Worm (Caenorhabditis elegans) whole organism, L1 larva: Measurements from ENCODE around the gene T05A12.4.

Source experiments
- C16A3.4 ChIP-seq: fragments of 150-350 bp; optimal IDR thresholded peaks from 2 replicates; lab custom pipeline; 2014; ENCODE audit warnings: missing biosample characterization, missing genetic modification characterization
- aly-2 ChIP-seq: fragments of 150-350 bp; optimal IDR thresholded peaks from 2 replicates; lab custom pipeline; 2014; ENCODE audit warnings: missing biosample characterization, missing genetic modification characterization
- blmp-1 ChIP-seq: fragments of 150-350 bp; optimal IDR thresholded peaks from 2 replicates; lab custom pipeline; 2014; ENCODE audit warnings: missing biosample characterization, missing genetic modification characterization
- ceh-8 ChIP-seq: fragments of 200-800 bp; sonication (Bioruptor generic); optimal IDR thresholded peaks from 2 replicates; lab custom pipeline; 2018; ENCODE audit warnings: mild to moderate bottlenecking, missing genetic modification characterization, moderate library complexity, missing compliant biosample characterization
- ceh-82 ChIP-seq, 3 experiments: fragments of 150-350 bp in 1 of 3; sonication (generic microtip) in 2 of 3; optimal IDR thresholded peaks; 2 replicates each; lab custom pipeline; 2014 to 2017; ENCODE audit warnings: missing biosample characterization in 3 of 3, missing genetic modification characterization in 3 of 3
- ceh-88 ChIP-seq: fragments of 200-800 bp; sonication (Bioruptor generic); IDR thresholded peaks from 2 replicates; pipeline ENCODE4 v1.3.6; 2022; ENCODE audit warnings: missing genetic modification characterization, missing compliant biosample characterization
- dsc-1 ChIP-seq: sonication (generic microtip); optimal IDR thresholded peaks from 2 replicates; lab custom pipeline; 2016; ENCODE audit warnings: mild to moderate bottlenecking, missing genetic modification characterization, missing compliant biosample characterization
- efl-1 ChIP-seq, 4 experiments: fragments of 150-350 bp; optimal IDR thresholded peaks in 3 of 4; peaks in 1 of 4; 1 replicate in 1 of 4; 2 replicates in 3 of 4; lab custom pipeline; 2014; ENCODE audit warnings: missing biosample characterization in 2 of 4, missing genetic modification characterization in 2 of 4, missing genetic modification reagents in 2 of 4
- egl-27 ChIP-seq, 2 experiments: fragments of 150-350 bp in 1 of 2; sonication (generic microtip); optimal IDR thresholded peaks; 3 replicates each; lab custom pipeline; 2017 to 2018; ENCODE audit warnings: missing biosample characterization in 2 of 2, missing genetic modification characterization in 2 of 2, missing genetic modification reagents in 2 of 2
- elt-2 ChIP-seq: sonication (generic microtip); optimal IDR thresholded peaks from 2 replicates; lab custom pipeline; 2016; ENCODE audit warnings: missing genetic modification characterization, mild to moderate bottlenecking, inconsistent platforms, missing compliant biosample characterization, missing genetic modification reagents
- elt-3 ChIP-seq, 6 experiments: fragments of 150-350 bp in 1 of 6; sonication (generic microtip); optimal IDR thresholded peaks; 2 replicates each; lab custom pipeline; 2017 to 2018; ENCODE audit warnings: missing biosample characterization in 6 of 6, missing genetic modification characterization in 6 of 6, inconsistent platforms in 1 of 6
- fkh-8 ChIP-seq: sonication (generic microtip); optimal IDR thresholded peaks from 2 replicates; lab custom pipeline; 2016; ENCODE audit warnings: mild to moderate bottlenecking, missing genetic modification characterization, missing compliant biosample characterization
- grh-1 ChIP-seq: fragments of 200-800 bp; sonication (Bioruptor generic); IDR thresholded peaks from 2 replicates; pipeline ENCODE4 v1.3.6; 2022; ENCODE audit warnings: missing genetic modification reagents, missing genetic modification characterization, missing compliant biosample characterization
- hlh-4 ChIP-seq: sonication (generic microtip); optimal IDR thresholded peaks from 2 replicates; lab custom pipeline; 2016; ENCODE audit warnings: mild to moderate bottlenecking, missing genetic modification characterization, missing compliant biosample characterization
- hpl-2 ChIP-seq: fragments of 150-350 bp; optimal IDR thresholded peaks from 2 replicates; lab custom pipeline; 2014; ENCODE audit warnings: missing biosample characterization, missing genetic modification reagents, missing genetic modification characterization
- isw-1 ChIP-seq: fragments of 200-800 bp; sonication (Bioruptor generic); IDR thresholded peaks from 2 replicates; pipeline ENCODE4 v1.3.6; 2022; ENCODE audit warnings: missing genetic modification characterization, missing compliant biosample characterization
- jun-1 ChIP-seq: fragments of 150-350 bp; optimal IDR thresholded peaks from 2 replicates; lab custom pipeline; 2014; ENCODE audit warnings: missing biosample characterization, missing genetic modification reagents, missing genetic modification characterization
- lin-13 ChIP-seq: fragments of 150-350 bp; optimal IDR thresholded peaks from 2 replicates; lab custom pipeline; 2014; ENCODE audit warnings: missing biosample characterization, missing genetic modification reagents, missing genetic modification characterization
- lin-14 ChIP-seq: fragments of 200-800 bp; sonication (Bioruptor generic); optimal IDR thresholded peaks from 2 replicates; lab custom pipeline; 2018; ENCODE audit warnings: mild to moderate bottlenecking, missing genetic modification characterization, moderate library complexity, missing compliant biosample characterization
- lin-35 ChIP-seq, 2 experiments: fragments of 150-350 bp; optimal IDR thresholded peaks; 2 replicates each; lab custom pipeline; 2014; ENCODE audit warnings: missing biosample characterization in 2 of 2, missing genetic modification characterization in 2 of 2, missing genetic modification reagents in 2 of 2
- lin-39 ChIP-seq: fragments of 150-350 bp; optimal IDR thresholded peaks from 2 replicates; lab custom pipeline; 2014; ENCODE audit warnings: missing biosample characterization, missing genetic modification reagents, missing genetic modification characterization
- lir-3 ChIP-seq: sonication (generic microtip); optimal IDR thresholded peaks from 2 replicates; lab custom pipeline; 2016; ENCODE audit warnings: mild to moderate bottlenecking, missing genetic modification characterization, moderate library complexity, missing compliant biosample characterization; ENCODE audit not compliant: poor library complexity
- lsy-2 ChIP-seq, 2 experiments: fragments of 150-350 bp; optimal IDR thresholded peaks; 2 replicates each; lab custom pipeline; 2014; ENCODE audit warnings: missing biosample characterization in 2 of 2, missing genetic modification characterization in 2 of 2
- mef-2 ChIP-seq: fragments of 150-350 bp; optimal IDR thresholded peaks from 2 replicates; lab custom pipeline; 2014; ENCODE audit warnings: missing biosample characterization, missing genetic modification characterization
- mep-1 ChIP-seq: fragments of 150-350 bp; optimal IDR thresholded peaks from 2 replicates; lab custom pipeline; 2014; ENCODE audit warnings: missing biosample characterization, missing genetic modification characterization
- nhr-11 ChIP-seq: fragments of 150-350 bp; optimal IDR thresholded peaks from 2 replicates; lab custom pipeline; 2014; ENCODE audit warnings: missing biosample characterization, missing genetic modification characterization
- nhr-12 ChIP-seq: sonication (generic microtip); optimal IDR thresholded peaks from 2 replicates; lab custom pipeline; 2017; ENCODE audit warnings: missing biosample characterization, missing genetic modification characterization
- nhr-20 ChIP-seq: sonication (generic microtip); optimal IDR thresholded peaks from 2 replicates; lab custom pipeline; 2016; ENCODE audit warnings: mild to moderate bottlenecking, missing genetic modification characterization, missing compliant biosample characterization
- nhr-237 ChIP-seq: fragments of 150-350 bp; optimal IDR thresholded peaks from 2 replicates; lab custom pipeline; 2014; ENCODE audit warnings: missing biosample characterization, missing genetic modification characterization
- nhr-77 ChIP-seq: fragments of 150-350 bp; optimal IDR thresholded peaks from 2 replicates; lab custom pipeline; 2014; ENCODE audit warnings: missing biosample characterization, missing genetic modification characterization
- nhr-84 ChIP-seq: sonication (generic microtip); optimal IDR thresholded peaks from 2 replicates; lab custom pipeline; 2017; ENCODE audit warnings: missing biosample characterization, missing genetic modification characterization
- nhr-85 ChIP-seq: sonication (generic microtip); peaks from one replicate; lab custom pipeline; 2016; ENCODE audit warnings: missing genetic modification characterization, inconsistent platforms, missing compliant biosample characterization
- nhr-90 ChIP-seq: sonication (generic microtip); optimal IDR thresholded peaks from 2 replicates; lab custom pipeline; 2016; ENCODE audit warnings: mild to moderate bottlenecking, missing genetic modification characterization, missing compliant biosample characterization; ENCODE audit not compliant: poor library complexity
- pag-3 ChIP-seq: sonication (generic microtip); optimal IDR thresholded peaks from 2 replicates; lab custom pipeline; 2017; ENCODE audit warnings: missing genetic modification characterization, mild to moderate bottlenecking, missing compliant biosample characterization, antibody characterized with exemption, borderline replicate concordance; ENCODE audit not compliant: insufficient read depth
- pax-3 ChIP-seq: fragments of 200-800 bp; sonication (Bioruptor generic); optimal IDR thresholded peaks from 2 replicates; lab custom pipeline; 2018; ENCODE audit warnings: mild to moderate bottlenecking, missing genetic modification characterization, moderate library complexity, missing compliant biosample characterization
- pqm-1 ChIP-seq: sonication (generic microtip); optimal IDR thresholded peaks from 3 replicates; lab custom pipeline; 2017; ENCODE audit warnings: missing biosample characterization, missing genetic modification characterization
- rnt-1 ChIP-seq: sonication (generic microtip); optimal IDR thresholded peaks from 2 replicates; lab custom pipeline; 2016; ENCODE audit warnings: mild to moderate bottlenecking, missing genetic modification characterization, moderate library complexity, missing compliant biosample characterization
- skn-1 ChIP-seq: fragments of 150-350 bp; optimal IDR thresholded peaks from 2 replicates; lab custom pipeline; 2014; ENCODE audit warnings: missing biosample characterization, missing genetic modification characterization
- snu-23 ChIP-seq: sonication (generic microtip); optimal IDR thresholded peaks from 2 replicates; lab custom pipeline; 2016; ENCODE audit warnings: missing genetic modification characterization, missing compliant biosample characterization
- sox-4 ChIP-seq: sonication (generic microtip); optimal IDR thresholded peaks from 2 replicates; lab custom pipeline; 2016; ENCODE audit warnings: missing genetic modification characterization, missing compliant biosample characterization
- sup-37 ChIP-seq: fragments of 200-800 bp; sonication (Bioruptor generic); optimal IDR thresholded peaks from 2 replicates; lab custom pipeline; 2018; ENCODE audit warnings: mild to moderate bottlenecking, missing genetic modification characterization, missing compliant biosample characterization
- swsn-7 ChIP-seq: sonication (generic microtip); optimal IDR thresholded peaks from 2 replicates; lab custom pipeline; 2016; ENCODE audit warnings: missing genetic modification characterization, missing compliant biosample characterization
- tbx-2 ChIP-seq: sonication (generic microtip); optimal IDR thresholded peaks from 2 replicates; lab custom pipeline; 2016; ENCODE audit warnings: missing genetic modification characterization, missing compliant biosample characterization
- unc-130 ChIP-seq: fragments of 150-350 bp; optimal IDR thresholded peaks from 2 replicates; lab custom pipeline; 2017; ENCODE audit warnings: missing biosample characterization, missing genetic modification characterization, inconsistent platforms
- unc-30 ChIP-seq: sonication (generic microtip); optimal IDR thresholded peaks from 2 replicates; lab custom pipeline; 2017; ENCODE audit warnings: missing biosample characterization, missing genetic modification characterization
- unc-86 ChIP-seq: sonication (generic microtip); optimal IDR thresholded peaks from 2 replicates; lab custom pipeline; 2016; ENCODE audit warnings: missing genetic modification characterization, missing compliant biosample characterization
- unc-98 ChIP-seq: fragments of 200-800 bp; sonication (Bioruptor generic); IDR thresholded peaks from 2 replicates; pipeline ENCODE4 v1.3.6; 2022; ENCODE audit warnings: missing genetic modification characterization, missing compliant biosample characterization
- xbp-1 ChIP-seq: sonication (generic microtip); optimal IDR thresholded peaks from 2 replicates; lab custom pipeline; 2016; ENCODE audit warnings: missing genetic modification characterization, missing compliant biosample characterization
- ztf-4 ChIP-seq: fragments of 150-350 bp; optimal IDR thresholded peaks from 2 replicates; lab custom pipeline; 2014; ENCODE audit warnings: missing biosample characterization, missing genetic modification characterization

Gene T05A12.4

DNA sequence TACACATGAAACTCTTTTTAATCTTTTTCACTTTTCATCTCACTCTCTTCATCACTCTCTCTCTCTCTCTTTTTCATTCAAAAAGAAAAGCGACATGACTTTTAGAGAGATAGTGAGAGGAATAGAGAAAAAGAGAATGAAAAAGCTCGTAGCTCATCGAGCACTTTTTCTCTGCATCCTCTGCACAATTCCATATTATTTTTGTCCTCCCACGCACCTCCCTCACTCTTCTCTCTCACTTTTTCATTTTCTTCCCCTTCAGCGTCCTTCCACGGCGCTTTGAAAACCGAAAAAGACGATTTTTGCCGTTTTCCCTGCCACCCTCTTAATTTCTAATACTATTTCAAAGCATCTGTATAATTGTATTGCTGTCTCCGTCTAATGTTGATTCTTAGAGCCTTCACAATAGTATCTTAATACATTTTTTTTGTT is 48.6 kb upstream of the T05A12.4 start (continued):
- 0 out of 2 replicates have a peak, but pooled peaks have one; percentile 28 for TF ChIP-seq unc-98
- peak; percentile 61 for TF ChIP-seq lin-39 (tag; lab: Kevin White, UChicago)
- TF ChIP-seq lir-3 (tag; lab: Kevin White, UChicago), result peak; percentile 70
- TF ChIP-seq pax-3, result peak; percentile 31
- TF ChIP-seq efl-1 (optimal IDR thresholded peaks at IDR 0.05; lab: Kevin White, UChicago), result peak; percentile 72 to 74
- TF ChIP-seq efl-1 (GFP tag; optimal IDR thresholded peaks at IDR 0.05 in 1 of 2; lab: Kevin White, UChicago), result peak; percentile 40 to 90
- peak; percentile 74 for TF ChIP-seq xbp-1 (tag; lab: Kevin White, UChicago)
- TF ChIP-seq aly-2 (tag; lab: Kevin White, UChicago), result peak; percentile 58
- TF ChIP-seq ztf-4, result peak; percentile 56
- TF ChIP-seq dsc-1 (tag; lab: Kevin White, UChicago), result peak; percentile 83
- TF ChIP-seq grh-1, result no peak
- TF ChIP-seq pqm-1, result peak; percentile 49
- peak; percentile 77 for TF ChIP-seq nhr-11 (tag; lab: Kevin White, UChicago)
- peak; percentile 60 for TF ChIP-seq skn-1
- peak; percentile 99 for TF ChIP-seq lin-14 (GFP tag; lab: Kevin White, UChicago)
- TF ChIP-seq rnt-1 (tag; lab: Kevin White, UChicago), result peak; percentile 88
- TF ChIP-seq lin-13 (GFP tag; lab: Kevin White, UChicago), result peak; percentile 58
- TF ChIP-seq nhr-20 (tag; lab: Kevin White, UChicago), result peak; percentile 88
- TF ChIP-seq nhr-90 (tag; lab: Kevin White, UChicago), result peak; percentile 69
- peak; percentile 90 for TF ChIP-seq swsn-7 (tag; lab: Kevin White, UChicago)
- peak; percentile 91 for TF ChIP-seq tbx-2 (tag; lab: Kevin White, UChicago)
- TF ChIP-seq ceh-8 (GFP tag; lab: Kevin White, UChicago), result peak; percentile 19
- TF ChIP-seq lsy-2 (tag; optimal IDR thresholded peaks at IDR 0.05; lab: Kevin White, UChicago), result peak; percentile 80 to 86
- peak; percentile 58 to 73 for TF ChIP-seq lin-35 (GFP tag; optimal IDR thresholded peaks at IDR 0.05; lab: Kevin White, UChicago)
- peak; percentile 34 for TF ChIP-seq nhr-237 (tag; lab: Kevin White, UChicago)
- TF ChIP-seq ceh-88 (GFP tag; lab: Robert Waterston, UW), result peak; percentile 56; the same call in 1 of the 2 replicates
- peak; percentile 44 to 67 for TF ChIP-seq egl-27 (tag; optimal IDR thresholded peaks at IDR 0.05; lab: Kevin White, UChicago)
- no peak for TF ChIP-seq pag-3 (tag; lab: Kevin White, UChicago)
- TF ChIP-seq isw-1 (GFP tag; lab: Robert Waterston, UW), result peak; percentile 67
- peak; percentile 15 for TF ChIP-seq mef-2
- TF ChIP-seq elt-3 (tag; optimal IDR thresholded peaks at IDR 0.05; lab: Kevin White, UChicago), result no peak
- TF ChIP-seq snu-23 (GFP tag; lab: Kevin White, UChicago), result peak; percentile 90
- TF ChIP-seq jun-1 (tag; lab: Kevin White, UChicago), result peak; percentile 79
- peak; percentile 67 to 78 (median 77) for TF ChIP-seq ceh-82 (tag; optimal IDR thresholded peaks at IDR 0.05; lab: Kevin White, UChicago)
- TF ChIP-seq nhr-77, result peak; percentile 75
- no peak for TF ChIP-seq unc-30
- no peak for TF ChIP-seq C16A3.4

DNA sequence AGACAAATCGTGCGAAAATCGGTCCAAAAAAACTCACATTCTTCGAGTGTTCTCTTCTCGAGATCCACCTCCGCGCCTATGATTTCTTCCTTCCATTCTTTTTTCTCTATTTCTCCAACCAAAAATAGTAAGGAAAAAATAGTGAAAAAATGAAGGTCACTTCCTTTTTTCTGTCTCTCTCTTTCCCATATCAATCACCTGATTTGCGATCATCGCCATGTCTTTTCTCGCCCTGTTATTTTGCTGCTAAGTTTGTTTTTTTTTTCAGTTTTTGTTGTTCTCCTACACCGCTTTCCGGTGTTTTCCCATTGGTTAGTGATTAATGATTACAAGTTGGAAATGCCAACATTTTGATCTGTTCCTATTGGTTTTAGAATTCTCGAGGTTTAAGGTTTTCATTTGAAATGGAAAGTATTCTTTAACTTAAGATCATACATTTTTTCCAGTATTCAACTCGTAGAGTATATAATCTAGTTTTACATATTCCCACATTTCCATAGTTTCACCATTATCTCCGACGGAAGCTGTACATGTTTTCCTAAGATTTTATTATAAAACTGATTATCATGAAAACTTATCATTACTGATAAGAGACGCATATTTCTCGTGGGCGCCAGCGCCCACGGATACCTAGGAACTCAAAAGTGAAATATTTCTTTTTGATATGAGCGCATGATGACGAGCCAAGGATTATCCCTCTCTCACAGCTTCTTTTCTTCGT is 46.0 kb upstream of the T05A12.4 start:
- peak; percentile 27 for TF ChIP-seq nhr-20 (tag; lab: Kevin White, UChicago)
- peak; percentile 25 for TF ChIP-seq mep-1 (tag; lab: Kevin White, UChicago)
- TF ChIP-seq lin-35 (GFP tag; optimal IDR thresholded peaks at IDR 0.05; lab: Kevin White, UChicago), result peak in 1 of 2 experiments; percentile 39
- TF ChIP-seq sup-37 (GFP tag; lab: Kevin White, UChicago), result no peak
- TF ChIP-seq dsc-1 (tag; lab: Kevin White, UChicago), result peak; percentile 61
- TF ChIP-seq blmp-1 (tag; lab: Kevin White, UChicago), result peak; percentile 88
- TF ChIP-seq elt-2 (tag; lab: Kevin White, UChicago), result peak; percentile 67
- no peak for TF ChIP-seq unc-86 (tag; lab: Kevin White, UChicago)
- TF ChIP-seq hlh-4 (tag; lab: Kevin White, UChicago), result no peak
- TF ChIP-seq elt-3 (tag; optimal IDR thresholded peaks at IDR 0.05; lab: Kevin White, UChicago), result peak in 1 of 6 experiments; percentile 76
- TF ChIP-seq nhr-77, result no peak
- TF ChIP-seq fkh-8 (tag; lab: Kevin White, UChicago), result no peak
- no peak for TF ChIP-seq nhr-12 (tag; lab: Kevin White, UChicago)
- TF ChIP-seq swsn-7 (tag; lab: Kevin White, UChicago), result no peak
- no peak for TF ChIP-seq pax-3
- TF ChIP-seq nhr-84 (tag; lab: Kevin White, UChicago), result no peak
- TF ChIP-seq lin-14 (GFP tag; lab: Kevin White, UChicago), result peak; percentile 42
- no peak for TF ChIP-seq unc-98
- TF ChIP-seq hpl-2, result no peak
- TF ChIP-seq nhr-11 (tag; lab: Kevin White, UChicago), result no peak
- TF ChIP-seq nhr-85 (tag; lab: Kevin White, UChicago), result peak; percentile 66
- TF ChIP-seq jun-1 (tag; lab: Kevin White, UChicago), result no peak
- TF ChIP-seq unc-130, result no peak
- TF ChIP-seq sox-4 (tag; lab: Kevin White, UChicago), result no peak
- TF ChIP-seq snu-23 (GFP tag; lab: Kevin White, UChicago), result peak; percentile 24
